Fruit fly (Drosophila melanogaster) whole organism, prepupa: ENCODE results near the gene gny.

ENCODE experiments used
- CG16779 ChIP-seq: fragments of 200-800 bp; sonication (Bioruptor generic); optimal IDR thresholded peaks from 3 replicates; lab custom pipeline; 2017; ENCODE audit warnings: missing biosample characterization, mild to moderate bottlenecking, missing genetic modification characterization
- CG6854 ChIP-seq: fragments of 200-800 bp; sonication (Bioruptor generic); optimal IDR thresholded peaks from 2 replicates; lab custom pipeline; 2017; ENCODE audit warnings: missing biosample characterization, mild to moderate bottlenecking, missing genetic modification characterization
- Ets21C ChIP-seq: fragments of 200-800 bp; sonication (Bioruptor generic); optimal IDR thresholded peaks from 3 replicates; lab custom pipeline; 2016; ENCODE audit warnings: missing biosample characterization, missing genetic modification characterization
- Gug ChIP-seq: fragments of 200-800 bp; sonication (Bioruptor generic); IDR thresholded peaks from 2 replicates; pipeline ENCODE4 v1.3.6; 2022; ENCODE audit warnings: missing biosample characterization, missing genetic modification characterization
- Hr39 ChIP-seq: fragments of 200-800 bp; sonication (Bioruptor generic); optimal IDR thresholded peaks from 2 replicates; lab custom pipeline; 2016; ENCODE audit warnings: missing biosample characterization, missing genetic modification characterization
- Hr4 ChIP-seq: fragments of 200-800 bp; sonication (Bioruptor generic); optimal IDR thresholded peaks from 3 replicates; lab custom pipeline; 2016; ENCODE audit warnings: missing biosample characterization, missing genetic modification characterization
- OdsH ChIP-seq: fragments of 200-800 bp; sonication (Bioruptor generic); optimal IDR thresholded peaks from 3 replicates; lab custom pipeline; 2016; ENCODE audit warnings: missing biosample characterization, missing genetic modification characterization
- Sox102F ChIP-seq: fragments of 200-800 bp; sonication (Bioruptor generic); optimal IDR thresholded peaks from 2 replicates; lab custom pipeline; 2016; ENCODE audit warnings: missing biosample characterization, mild to moderate bottlenecking, missing genetic modification characterization
- dsx ChIP-seq: fragments of 200-800 bp; optimal IDR thresholded peaks from 3 replicates; lab custom pipeline; 2019; ENCODE audit warnings: missing biosample characterization, mild to moderate bottlenecking, missing genetic modification characterization, moderate library complexity; ENCODE audit not compliant: poor library complexity, severe bottlenecking
- fd85E ChIP-seq: fragments of 200-800 bp; sonication (Bioruptor generic); optimal IDR thresholded peaks from 3 replicates; lab custom pipeline; 2016; ENCODE audit warnings: missing biosample characterization, missing genetic modification characterization
- net ChIP-seq: fragments of 200-800 bp; sonication (Bioruptor generic); optimal IDR thresholded peaks from 3 replicates; lab custom pipeline; 2016; ENCODE audit warnings: missing biosample characterization, missing genetic modification characterization
- pdm3 ChIP-seq: fragments of 200-800 bp; sonication (Bioruptor generic); optimal IDR thresholded peaks from 3 replicates; lab custom pipeline; 2016; ENCODE audit warnings: missing biosample characterization, missing genetic modification characterization

DNA sequence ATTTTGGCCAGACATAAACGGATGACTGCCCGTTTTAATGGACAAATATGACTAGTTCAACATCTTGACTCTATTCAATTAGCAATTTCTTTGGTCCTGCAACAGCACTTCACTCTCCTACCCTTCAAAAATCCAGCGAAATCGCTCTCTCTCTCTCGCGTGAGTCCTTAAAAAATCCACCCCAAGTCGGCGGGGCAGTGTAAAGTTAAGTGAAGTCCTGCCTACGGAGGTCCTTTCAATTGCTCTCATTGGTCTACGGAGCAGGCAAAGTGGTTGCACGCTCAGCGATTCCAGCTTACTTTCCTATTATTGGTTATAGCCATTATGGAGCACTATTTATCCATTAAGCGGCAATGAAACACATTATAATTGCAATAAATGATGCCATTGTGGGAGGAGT lies 26.0 kb upstream of the gny start, which contains the start of gene CG34367:
- TF ChIP-seq pdm3 (GFP tag; lab: Kevin White, UChicago) (no peak), Gug (GFP tag; lab: Robert Waterston, UW) (no peak), Hr4 (GFP tag; lab: Kevin White, UChicago) (no peak), Sox102F (GFP tag; lab: Kevin White, UChicago) (no peak), Ets21C (GFP tag; lab: Kevin White, UChicago) (no peak), OdsH (GFP tag; lab: Kevin White, UChicago) (no peak), dsx (no peak), Hr39 (GFP tag; lab: Kevin White, UChicago) (no peak), net (GFP tag; lab: Kevin White, UChicago) (no peak), CG6854 (GFP tag; lab: Kevin White, UChicago) (no peak), fd85E (GFP tag; lab: Kevin White, UChicago) (no peak), CG16779 (tag; lab: Kevin White, UChicago) (no peak)
